Fruit fly (Drosophila melanogaster) whole organism, pupa: Measurements from ENCODE around the gene TbCMF46.

Source experiments
- CG17806 ChIP-seq: fragments of 200-800 bp; sonication (Bioruptor generic); optimal IDR thresholded peaks from 2 replicates; lab custom pipeline; 2018; ENCODE audit warnings: missing biosample characterization, mild to moderate bottlenecking, missing genetic modification characterization, moderate library complexity
- CG34367 ChIP-seq: fragments of 200-800 bp; sonication (Bioruptor generic); optimal IDR thresholded peaks from 2 replicates; lab custom pipeline; 2018; ENCODE audit warnings: missing biosample characterization, mild to moderate bottlenecking, missing genetic modification characterization
- CG9948 ChIP-seq: fragments of 200-800 bp; sonication (Bioruptor generic); optimal IDR thresholded peaks from 2 replicates; lab custom pipeline; 2018; ENCODE audit warnings: missing biosample characterization, mild to moderate bottlenecking, missing genetic modification characterization, moderate library complexity
- Pif1B ChIP-seq: fragments of 200-800 bp; sonication (Bioruptor generic); optimal IDR thresholded peaks from 3 replicates; lab custom pipeline; 2016; ENCODE audit warnings: missing biosample characterization, missing genetic modification characterization
- Snoo ChIP-seq: fragments of 200-800 bp; sonication (Bioruptor generic); optimal IDR thresholded peaks from 3 replicates; lab custom pipeline; 2017; ENCODE audit warnings: missing biosample characterization, mild to moderate bottlenecking, missing genetic modification characterization, inconsistent platforms
- fd96Ca ChIP-seq: fragments of 200-800 bp; sonication (Bioruptor generic); IDR thresholded peaks from 3 replicates; pipeline ENCODE4 v1.3.6; 2022; ENCODE audit warnings: missing biosample characterization, missing genetic modification characterization
- rn ChIP-seq: fragments of 200-800 bp; sonication (Bioruptor generic); IDR thresholded peaks from 2 replicates; pipeline ENCODE4 v1.3.6; 2022; ENCODE audit warnings: missing biosample characterization, missing genetic modification characterization

Gene TbCMF46

dm6 chr2L:9882393-9882971, 42.2 kb downstream of the TbCMF46 start:
- TF ChIP-seq CG34367 (tag; lab: Kevin White, UChicago) (no peak), fd96Ca (GFP tag; lab: Robert Waterston, UW) (no peak), Snoo (tag; lab: Kevin White, UChicago) (no peak), CG17806 (tag; lab: Kevin White, UChicago) (no peak), CG9948 (tag; lab: Kevin White, UChicago) (no peak), Pif1B (GFP tag; lab: Kevin White, UChicago) (no peak), rn (GFP tag; lab: Robert Waterston, UW) (no peak)
